Fruit fly (Drosophila melanogaster) whole organism, embryonic: Measurements from ENCODE around the gene svr.

ENCODE experiments used
- ATbp ChIP-seq: fragments of 200-800 bp; sonication (Bioruptor generic); optimal IDR thresholded peaks from 2 replicates; lab custom pipeline; 2017; ENCODE audit warnings: missing biosample characterization, mild to moderate bottlenecking, missing genetic modification characterization, missing genetic modification reagents
- CG10462 ChIP-seq: fragments of 200-800 bp; sonication (Bioruptor generic); optimal IDR thresholded peaks from 2 replicates; lab custom pipeline; 2016; ENCODE audit warnings: missing biosample characterization, missing genetic modification characterization
- CG12236 ChIP-seq: fragments of 200-800 bp; sonication (Bioruptor generic); optimal IDR thresholded peaks from 2 replicates; lab custom pipeline; 2016; ENCODE audit warnings: missing biosample characterization, missing genetic modification characterization
- CG12391 ChIP-seq: fragments of 200-800 bp; sonication (Bioruptor generic); optimal IDR thresholded peaks from 3 replicates; lab custom pipeline; 2018; ENCODE audit warnings: missing biosample characterization, mild to moderate bottlenecking, missing genetic modification characterization, moderate library complexity
- CG12769 ChIP-seq: fragments of 200-800 bp; sonication (Bioruptor generic); optimal IDR thresholded peaks from 2 replicates; lab custom pipeline; 2019; ENCODE audit warnings: missing biosample characterization, mild to moderate bottlenecking, missing genetic modification characterization, moderate library complexity
- CG16863 ChIP-seq: fragments of 200-800 bp; sonication (Bioruptor generic); optimal IDR thresholded peaks from 3 replicates; lab custom pipeline; 2016; ENCODE audit warnings: missing biosample characterization, missing genetic modification characterization
- CG17186 ChIP-seq: fragments of 200-800 bp; sonication (Bioruptor generic); optimal IDR thresholded peaks from 3 replicates; lab custom pipeline; 2017; ENCODE audit warnings: missing biosample characterization, missing genetic modification reagents, missing genetic modification characterization
- CG1832 ChIP-seq: fragments of 200-800 bp; sonication (Bioruptor generic); optimal IDR thresholded peaks from 2 replicates; lab custom pipeline; 2017; ENCODE audit warnings: missing biosample characterization, mild to moderate bottlenecking, missing genetic modification characterization, inconsistent platforms
- CG2116 ChIP-seq: fragments of 200-800 bp; sonication (Bioruptor generic); optimal IDR thresholded peaks from 3 replicates; lab custom pipeline; 2018; ENCODE audit warnings: missing biosample characterization, mild to moderate bottlenecking, missing genetic modification characterization
- CG2199 ChIP-seq: fragments of 200-800 bp; sonication (Bioruptor generic); IDR thresholded peaks from 3 replicates; pipeline ENCODE4 v1.3.6; 2022; ENCODE audit warnings: missing biosample characterization, missing genetic modification characterization
- CG30020 ChIP-seq: fragments of 200-800 bp; optimal IDR thresholded peaks from 2 replicates; lab custom pipeline; 2019; ENCODE audit warnings: missing biosample characterization, mild to moderate bottlenecking, missing genetic modification characterization, moderate library complexity
- CG30431 ChIP-seq: fragments of 200-800 bp; sonication (Bioruptor generic); optimal IDR thresholded peaks from 2 replicates; lab custom pipeline; 2017; ENCODE audit warnings: missing biosample characterization, missing genetic modification characterization
- CG34376 ChIP-seq: fragments of 200-800 bp; sonication (Bioruptor generic); optimal IDR thresholded peaks from 2 replicates; lab custom pipeline; 2018; ENCODE audit warnings: missing biosample characterization, mild to moderate bottlenecking, missing genetic modification characterization
- CG4617 ChIP-seq: fragments of 200-800 bp; sonication (Bioruptor generic); optimal IDR thresholded peaks from 3 replicates; lab custom pipeline; 2016; ENCODE audit warnings: missing biosample characterization, missing genetic modification characterization, borderline replicate concordance
- CG6765 ChIP-seq: fragments of 200-800 bp; sonication (Bioruptor generic); optimal IDR thresholded peaks from 3 replicates; lab custom pipeline; 2017; ENCODE audit warnings: missing biosample characterization, mild to moderate bottlenecking, missing genetic modification characterization
- CG7556 ChIP-seq: fragments of 200-800 bp; sonication (Bioruptor generic); optimal IDR thresholded peaks from 2 replicates; lab custom pipeline; 2017; ENCODE audit warnings: missing biosample characterization, mild to moderate bottlenecking, missing genetic modification characterization
- CG8359 ChIP-seq: fragments of 200-800 bp; sonication (Bioruptor generic); optimal IDR thresholded peaks from 2 replicates; lab custom pipeline; 2017; ENCODE audit warnings: missing biosample characterization, mild to moderate bottlenecking, missing genetic modification characterization, borderline replicate concordance
- CG9215 ChIP-seq: fragments of 200-800 bp; sonication (Bioruptor generic); IDR thresholded peaks from 2 replicates; pipeline ENCODE4 v1.3.6; 2022; ENCODE audit warnings: missing biosample characterization, missing genetic modification characterization
- CG9727 ChIP-seq: fragments of 200-800 bp; sonication (Bioruptor generic); optimal IDR thresholded peaks from 3 replicates; lab custom pipeline; 2017; ENCODE audit warnings: missing biosample characterization, mild to moderate bottlenecking, missing genetic modification characterization
- CTCF ChIP-seq: fragments of 200-800 bp; sonication (Bioruptor generic); optimal IDR thresholded peaks from 2 replicates; lab custom pipeline; 2017; ENCODE audit warnings: missing biosample characterization, mild to moderate bottlenecking, missing genetic modification characterization, moderate library complexity
- D ChIP-seq, 2 experiments: fragments of 200-800 bp in 1 of 2; fragments of >200 bp in 1 of 2; sonication (Bioruptor generic) in 1 of 2; optimal IDR thresholded peaks; 2 replicates in 1 of 2; 3 replicates in 1 of 2; lab custom pipeline; 2017; ENCODE audit warnings: mild to moderate bottlenecking in 1 of 2, missing biosample characterization in 1 of 2, missing genetic modification characterization in 1 of 2, missing genetic modification reagents in 1 of 2
- Eip74EF ChIP-seq, 2 experiments: fragments of 200-800 bp in 1 of 2; fragments of >200 bp in 1 of 2; sonication (Bioruptor generic) in 1 of 2; optimal IDR thresholded peaks; 2 replicates each; lab custom pipeline; 2017 to 2019; ENCODE audit warnings: missing biosample characterization in 2 of 2, missing genetic modification characterization in 2 of 2, mild to moderate bottlenecking in 1 of 2, moderate library complexity in 1 of 2
- H15 ChIP-seq: fragments of 200-800 bp; sonication (Bioruptor generic); IDR thresholded peaks from 3 replicates; pipeline ENCODE4 v1.3.6; 2022; ENCODE audit warnings: missing biosample characterization, missing genetic modification characterization
- HLH54F ChIP-seq: fragments of 200-800 bp; sonication (Bioruptor generic); optimal IDR thresholded peaks from 3 replicates; lab custom pipeline; 2016; ENCODE audit warnings: missing biosample characterization, missing genetic modification characterization
- HmgD ChIP-seq: fragments of 200-800 bp; sonication (Bioruptor generic); optimal IDR thresholded peaks from 3 replicates; lab custom pipeline; 2016; ENCODE audit warnings: missing biosample characterization, missing genetic modification characterization
- Hmr ChIP-seq: fragments of 200-800 bp; sonication (Bioruptor generic); optimal IDR thresholded peaks from 3 replicates; lab custom pipeline; 2017; ENCODE audit warnings: mild to moderate bottlenecking, missing biosample characterization, missing genetic modification reagents, missing genetic modification characterization
- Meics ChIP-seq: fragments of 200-800 bp; sonication (Bioruptor generic); optimal IDR thresholded peaks from 2 replicates; lab custom pipeline; 2017; ENCODE audit warnings: missing biosample characterization, mild to moderate bottlenecking, missing genetic modification characterization
- Rfx ChIP-seq: fragments of 200-800 bp; sonication (Bioruptor generic); IDR thresholded peaks from 2 replicates; pipeline ENCODE4 v1.3.6; 2022; ENCODE audit warnings: missing biosample characterization, missing genetic modification characterization
- Sox102F ChIP-seq: fragments of 200-800 bp; sonication (Bioruptor generic); optimal IDR thresholded peaks from 2 replicates; lab custom pipeline; 2018; ENCODE audit warnings: missing biosample characterization, mild to moderate bottlenecking, missing genetic modification characterization, moderate library complexity
- Sry-δ ChIP-seq: fragments of 200-800 bp; sonication (Bioruptor generic); optimal IDR thresholded peaks from 2 replicates; lab custom pipeline; 2016; ENCODE audit warnings: missing biosample characterization, missing genetic modification characterization
- Tbp ChIP-seq: fragments of >200 bp; optimal IDR thresholded peaks from 2 replicates; lab custom pipeline; 2018; ENCODE audit warnings: missing biosample characterization, missing genetic modification characterization
- aop ChIP-seq: fragments of 200-800 bp; sonication (Bioruptor generic); IDR thresholded peaks from 2 replicates; pipeline ENCODE4 v1.3.6; 2022; ENCODE audit warnings: missing biosample characterization, missing genetic modification characterization
- ato ChIP-seq: fragments of 200-800 bp; sonication (Bioruptor generic); IDR thresholded peaks from 2 replicates; pipeline ENCODE4 v1.3.6; 2022; ENCODE audit warnings: missing biosample characterization, missing genetic modification characterization; ENCODE audit not compliant: partially characterized antibody
- bab2 ChIP-seq: fragments of 200-800 bp; sonication (Bioruptor generic); optimal IDR thresholded peaks from 2 replicates; lab custom pipeline; 2016; ENCODE audit warnings: missing biosample characterization, missing genetic modification characterization
- bsh ChIP-seq, 2 experiments: fragments of 200-800 bp; sonication (Bioruptor generic); optimal IDR thresholded peaks; 2 replicates each; lab custom pipeline; 2017 to 2018; ENCODE audit warnings: mild to moderate bottlenecking in 2 of 2, missing biosample characterization in 2 of 2, missing genetic modification characterization in 2 of 2, moderate library complexity in 1 of 2
- crol ChIP-seq: fragments of 200-800 bp; sonication (Bioruptor generic); IDR thresholded peaks from 2 replicates; pipeline ENCODE4 v1.3.6; 2022; ENCODE audit warnings: missing biosample characterization, missing genetic modification characterization
- esg ChIP-seq: fragments of 200-800 bp; sonication (Bioruptor generic); conservative IDR thresholded peaks from 2 replicates; pipeline ENCODE4 v1.3.6; 2022; ENCODE audit warnings: missing biosample characterization, missing genetic modification characterization
- gcm2 ChIP-seq: fragments of 200-800 bp; sonication (Bioruptor generic); optimal IDR thresholded peaks from 2 replicates; lab custom pipeline; 2016; ENCODE audit warnings: missing biosample characterization, missing genetic modification characterization
- gem ChIP-seq: fragments of 200-800 bp; sonication (Bioruptor generic); optimal IDR thresholded peaks from 2 replicates; lab custom pipeline; 2019; ENCODE audit warnings: missing biosample characterization, mild to moderate bottlenecking, missing genetic modification characterization, moderate library complexity
- gfzf ChIP-seq: fragments of 200-800 bp; sonication (Bioruptor generic); optimal IDR thresholded peaks from 2 replicates; lab custom pipeline; 2016; ENCODE audit warnings: missing biosample characterization, mild to moderate bottlenecking, missing genetic modification characterization, moderate library complexity
- her ChIP-seq: fragments of 200-800 bp; sonication (Bioruptor generic); optimal IDR thresholded peaks from 2 replicates; lab custom pipeline; 2016; ENCODE audit warnings: missing biosample characterization, missing genetic modification characterization
- jing ChIP-seq: fragments of 200-800 bp; sonication (Bioruptor generic); optimal IDR thresholded peaks from 2 replicates; lab custom pipeline; 2018; ENCODE audit warnings: missing biosample characterization, mild to moderate bottlenecking, missing genetic modification characterization
- jumu ChIP-seq: fragments of 200-800 bp; sonication (Bioruptor generic); optimal IDR thresholded peaks from 3 replicates; lab custom pipeline; 2016; ENCODE audit warnings: missing biosample characterization, missing genetic modification characterization
- ken ChIP-seq: fragments of 200-800 bp; sonication (Bioruptor generic); IDR thresholded peaks from 3 replicates; pipeline ENCODE4 v1.3.6; 2022; ENCODE audit warnings: missing biosample characterization, missing genetic modification characterization
- lola ChIP-seq, 3 experiments: fragments of >200 bp in 2 of 3; fragments of 200-800 bp in 1 of 3; sonication (Bioruptor generic) in 1 of 3; optimal IDR thresholded peaks; 2 replicates each; lab custom pipeline; 2017 to 2019; ENCODE audit warnings: missing biosample characterization in 3 of 3, missing genetic modification characterization in 3 of 3, mild to moderate bottlenecking in 1 of 3, moderate library complexity in 1 of 3
- rib ChIP-seq: fragments of 200-800 bp; sonication (Bioruptor generic); IDR thresholded peaks from 2 replicates; pipeline ENCODE4 v1.3.6; 2022; ENCODE audit warnings: missing biosample characterization, missing genetic modification characterization
- scrt ChIP-seq: fragments of 200-800 bp; sonication (Bioruptor generic); optimal IDR thresholded peaks from 2 replicates; lab custom pipeline; 2018; ENCODE audit warnings: missing biosample characterization, mild to moderate bottlenecking, missing genetic modification characterization, moderate library complexity
- unc-4 ChIP-seq: fragments of 200-800 bp; sonication (Bioruptor generic); IDR thresholded peaks from 2 replicates; pipeline ENCODE4 v1.3.6; 2022; ENCODE audit warnings: missing biosample characterization, missing genetic modification characterization; ENCODE audit not compliant: partially characterized antibody

svr gene

dm6 chrX:493445-494190 lies 2.6 kb upstream of the svr start, which contains the start of gene CG17896 (continued):
- peak; percentile 99 for TF ChIP-seq Hmr (GFP tag; lab: Kevin White, UChicago)
- TF ChIP-seq CG16863: peak; percentile 97
- no peak for TF ChIP-seq crol (GFP tag; lab: Robert Waterston, UW)
- peak; percentile 95 for TF ChIP-seq scrt (GFP tag; lab: Kevin White, UChicago)
- TF ChIP-seq CG6765 (GFP tag; lab: Kevin White, UChicago): peak; percentile 95
- peak; percentile 91 for TF ChIP-seq CG34376 (GFP tag; lab: Kevin White, UChicago)
- TF ChIP-seq CG8359: peak; percentile 80
- TF ChIP-seq CG12391 (tag; lab: Kevin White, UChicago): peak; percentile 96
- no peak for TF ChIP-seq unc-4 (GFP tag; lab: Robert Waterston, UW)
- peak; percentile 95 for TF ChIP-seq CG30431 (GFP tag; lab: Kevin White, UChicago)
- TF ChIP-seq CG12769 (tag; lab: Kevin White, UChicago): peak; percentile 100
- TF ChIP-seq D (optimal IDR thresholded peaks at IDR 0.05; lab: Kevin White, UChicago): no peak
- peak; percentile 92 for TF ChIP-seq D (GFP tag; optimal IDR thresholded peaks at IDR 0.05; lab: Kevin White, UChicago)
- TF ChIP-seq Eip74EF (GFP tag; optimal IDR thresholded peaks at IDR 0.05; lab: Kevin White, UChicago): peak in 1 of 2 experiments; percentile 87
- TF ChIP-seq Rfx (GFP tag; lab: Robert Waterston, UW): peak; percentile 100
- TF ChIP-seq bab2 (GFP tag; lab: Kevin White, UChicago): peak; percentile 99
- TF ChIP-seq aop (GFP tag; lab: Robert Waterston, UW): peak; percentile 83
- TF ChIP-seq lola (GFP tag; optimal IDR thresholded peaks at IDR 0.05; lab: Kevin White, UChicago): peak in 2 of 3 experiments; percentile 50 to 76
- TF ChIP-seq bsh (GFP tag; optimal IDR thresholded peaks at IDR 0.05; lab: Kevin White, UChicago): peak; percentile 95
- TF ChIP-seq CG9727 (GFP tag; lab: Kevin White, UChicago): peak; percentile 96
- peak; percentile 93 for TF ChIP-seq CG12236
- peak; percentile 95 for TF ChIP-seq esg (GFP tag; lab: Robert Waterston, UW)
- TF ChIP-seq rib: peak; percentile 99
- peak; percentile 96 for TF ChIP-seq CG7556 (GFP tag; lab: Kevin White, UChicago)
- TF ChIP-seq CG17186: peak; percentile 75
- TF ChIP-seq gcm2 (GFP tag; lab: Kevin White, UChicago): peak; percentile 89
- peak; percentile 98 for TF ChIP-seq HmgD (GFP tag; lab: Kevin White, UChicago)
- TF ChIP-seq HLH54F (GFP tag; lab: Kevin White, UChicago): peak; percentile 99
- TF ChIP-seq CTCF: peak; percentile 43
- TF ChIP-seq CG1832 (GFP tag; lab: Kevin White, UChicago): no peak
- peak; percentile 86; the same call in 2 of the 3 replicates for TF ChIP-seq CG2199 (GFP tag; lab: Robert Waterston, UW)
- TF ChIP-seq CG9215: peak; percentile 98
- peak; percentile 95 for TF ChIP-seq ATbp
- TF ChIP-seq jing (GFP tag; lab: Kevin White, UChicago): peak; percentile 95
- peak; percentile 97 for TF ChIP-seq H15 (GFP tag; lab: Robert Waterston, UW)
- no peak for TF ChIP-seq Tbp (GFP tag; lab: Kevin White, UChicago)
- TF ChIP-seq CG4617 (GFP tag; lab: Kevin White, UChicago): peak; percentile 93
- TF ChIP-seq ken (GFP tag; lab: Robert Waterston, UW): peak; percentile 96
- TF ChIP-seq Sry-δ (GFP tag; lab: Kevin White, UChicago): peak; percentile 75
- TF ChIP-seq ato (GFP tag; lab: Robert Waterston, UW): no peak
- TF ChIP-seq CG10462: peak; percentile 93
- TF ChIP-seq gfzf: peak; percentile 34
- TF ChIP-seq CG30020 (tag; lab: Kevin White, UChicago): peak; percentile 55
- TF ChIP-seq jumu: peak; percentile 98
- TF ChIP-seq gem (tag; lab: Kevin White, UChicago): peak; percentile 98
- TF ChIP-seq Sox102F (GFP tag; lab: Kevin White, UChicago): peak; percentile 97
- peak; percentile 98 for TF ChIP-seq her (GFP tag; lab: Kevin White, UChicago)
- TF ChIP-seq CG2116: peak; percentile 75
- TF ChIP-seq Meics: peak; percentile 98
